Worm (Caenorhabditis elegans) whole organism, L4/young adult: ENCODE measurements around the gene rbm-34.

Source experiments
- W03F9.2 ChIP-seq: fragments of 150-350 bp; optimal IDR thresholded peaks from 2 replicates; lab custom pipeline; 2014; ENCODE audit warnings: missing biosample characterization, missing genetic modification characterization
- dao-5 ChIP-seq: sonication (generic microtip); optimal IDR thresholded peaks from 2 replicates; lab custom pipeline; 2016; ENCODE audit warnings: missing genotype, missing genetic modification characterization, moderate library complexity, missing compliant biosample characterization
- him-1 ChIP-seq: sonication (generic microtip); optimal IDR thresholded peaks from 2 replicates; lab custom pipeline; 2016; ENCODE audit warnings: missing genotype, missing genetic modification reagents, missing genetic modification characterization, missing compliant biosample characterization

DNA sequence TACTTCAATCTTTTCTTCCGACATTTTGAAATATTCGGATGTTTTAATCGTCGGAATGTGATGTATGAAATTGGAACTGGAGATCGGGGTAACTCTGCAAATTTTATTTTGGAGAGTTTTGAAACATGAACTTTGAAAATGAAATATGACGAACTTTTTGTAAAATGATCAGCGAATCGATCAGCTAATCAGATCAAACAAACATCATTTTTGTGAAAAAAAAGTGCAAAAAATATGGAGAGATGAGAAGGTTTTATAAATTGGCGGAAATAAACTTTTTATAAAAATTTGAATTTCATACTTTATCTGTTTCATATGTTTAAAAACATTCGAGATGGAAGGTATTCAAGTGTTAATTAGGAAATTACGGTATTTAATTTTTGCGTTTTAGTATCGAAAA is 26.3 kb downstream of the rbm-34 start, which contains the start of gene dlc-2:
- TF ChIP-seq him-1 (tag; lab: Kevin White, UChicago) (no peak), W03F9.2 (tag; lab: Kevin White, UChicago) (no peak), dao-5 (no peak)
